Worm (Caenorhabditis elegans) whole organism, early embryonic: ENCODE results near the gene D1054.8.

Source experiments
- B0310.2 ChIP-seq: sonication (generic microtip); optimal IDR thresholded peaks from 2 replicates; lab custom pipeline; 2016; ENCODE audit warnings: mild to moderate bottlenecking, missing genetic modification characterization, missing compliant biosample characterization
- F13C5.2 ChIP-seq: sonication (generic microtip); optimal IDR thresholded peaks from 2 replicates; lab custom pipeline; 2017; ENCODE audit warnings: mild to moderate bottlenecking, missing genetic modification characterization, inconsistent platforms, missing compliant biosample characterization
- ama-1 ChIP-seq: fragments of 150-350 bp; optimal IDR thresholded peaks from 2 replicates; lab custom pipeline; 2014
- flt-1 ChIP-seq: fragments of 200-800 bp; sonication (Bioruptor generic); IDR thresholded peaks from 2 replicates; pipeline ENCODE4 v1.3.6; 2022; ENCODE audit warnings: missing genetic modification characterization, missing compliant biosample characterization
- pes-1 ChIP-seq: fragments of 200-800 bp; sonication (Bioruptor generic); IDR thresholded peaks from 2 replicates; pipeline ENCODE4 v1.3.6; 2022; ENCODE audit warnings: missing genetic modification reagents, missing genetic modification characterization, missing compliant biosample characterization
- tra-4 ChIP-seq: sonication (generic microtip); optimal IDR thresholded peaks from 2 replicates; lab custom pipeline; 2017; ENCODE audit warnings: missing genetic modification characterization, missing compliant biosample characterization

DNA sequence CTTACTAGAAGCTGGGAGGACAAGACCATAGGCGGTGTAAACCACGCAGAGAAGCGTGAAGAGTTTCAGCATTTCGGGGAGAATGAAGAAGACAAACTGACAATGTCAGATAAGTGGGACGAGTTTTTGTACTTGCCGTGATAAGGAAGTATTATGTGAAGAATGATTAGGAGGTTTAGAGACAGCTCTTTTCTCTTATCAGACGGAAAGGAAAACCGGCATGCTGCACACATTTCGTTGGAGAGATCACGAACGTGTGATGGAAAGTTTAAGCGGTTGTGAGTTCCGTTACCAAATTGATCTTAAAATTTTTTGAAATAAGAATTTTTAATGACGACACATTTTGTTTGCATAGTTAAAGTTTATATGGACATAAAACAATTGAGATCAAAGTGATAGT, 33.5 kb upstream of the D1054.8 start, which contains the start of gene F28H7.3:
- TF ChIP-seq ama-1 (lab: Kevin White, UChicago), result no peak
- TF ChIP-seq pes-1 (GFP tag; lab: Robert Waterston, UW), result no peak
- TF ChIP-seq B0310.2 (tag; lab: Kevin White, UChicago), result no peak
- TF ChIP-seq tra-4 (tag; lab: Kevin White, UChicago), result no peak
- TF ChIP-seq flt-1 (GFP tag; lab: Robert Waterston, UW), result no peak
- TF ChIP-seq F13C5.2 (tag; lab: Kevin White, UChicago), result no peak
